Fruit fly (Drosophila melanogaster) whole organism, embryonic: ENCODE data around the gene CG42716.
A peak's percentile ranks its signal among the peaks of the same experiment; 100 is the strongest.

ENCODE experiments used
- Adf1 ChIP-seq: fragments of 200-800 bp; sonication (Bioruptor generic); IDR thresholded peaks from 2 replicates; pipeline ENCODE4 v1.3.6; 2022; ENCODE audit warnings: missing biosample characterization, missing genetic modification characterization
- Awh ChIP-seq: fragments of 200-800 bp; sonication (Bioruptor generic); IDR thresholded peaks from 2 replicates; pipeline ENCODE4, ENCODE4 v1.3.6; 2022; ENCODE audit warnings: missing biosample characterization, missing genetic modification characterization
- CG10267 ChIP-seq: fragments of 200-800 bp; sonication (Bioruptor generic); optimal IDR thresholded peaks from 2 replicates; lab custom pipeline; 2018; ENCODE audit warnings: missing biosample characterization, mild to moderate bottlenecking, missing genetic modification characterization, moderate library complexity
- CG10959 ChIP-seq: fragments of 200-800 bp; sonication (Bioruptor generic); IDR thresholded peaks from 2 replicates; pipeline ENCODE4 v1.3.6; 2022; ENCODE audit warnings: missing biosample characterization, missing genetic modification characterization
- CG11504 ChIP-seq: fragments of 200-800 bp; sonication (Bioruptor generic); optimal IDR thresholded peaks from 3 replicates; lab custom pipeline; 2019; ENCODE audit warnings: missing biosample characterization, mild to moderate bottlenecking, missing genetic modification characterization, moderate library complexity
- CG12391 ChIP-seq: fragments of 200-800 bp; sonication (Bioruptor generic); optimal IDR thresholded peaks from 3 replicates; lab custom pipeline; 2018; ENCODE audit warnings: missing biosample characterization, mild to moderate bottlenecking, missing genetic modification characterization, moderate library complexity
- CG13424 ChIP-seq: fragments of 200-800 bp; sonication (Bioruptor generic); optimal IDR thresholded peaks from 2 replicates; lab custom pipeline; 2019; ENCODE audit warnings: missing biosample characterization, mild to moderate bottlenecking, missing genetic modification characterization, moderate library complexity
- CG13775 ChIP-seq: fragments of 200-800 bp; sonication (Bioruptor generic); optimal IDR thresholded peaks from 3 replicates; lab custom pipeline; 2017; ENCODE audit warnings: missing biosample characterization, mild to moderate bottlenecking, missing genetic modification characterization
- CG13894 ChIP-seq: fragments of 200-800 bp; sonication (Bioruptor generic); optimal IDR thresholded peaks from 3 replicates; lab custom pipeline; 2018; ENCODE audit warnings: missing biosample characterization, mild to moderate bottlenecking, missing genetic modification characterization, moderate library complexity
- CG17568 ChIP-seq: fragments of 200-800 bp; sonication (Bioruptor generic); optimal IDR thresholded peaks from 2 replicates; lab custom pipeline; 2018; ENCODE audit warnings: missing biosample characterization, mild to moderate bottlenecking, missing genetic modification characterization, moderate library complexity
- CG18262 ChIP-seq: fragments of 200-800 bp; optimal IDR thresholded peaks from 3 replicates; lab custom pipeline; 2019; ENCODE audit warnings: missing biosample characterization, mild to moderate bottlenecking, missing genetic modification characterization, moderate library complexity
- CG2678 ChIP-seq: fragments of 200-800 bp; sonication (Bioruptor generic); optimal IDR thresholded peaks from 3 replicates; lab custom pipeline; 2019; ENCODE audit warnings: missing biosample characterization, mild to moderate bottlenecking, missing genetic modification characterization, moderate library complexity
- CG31441 ChIP-seq: fragments of 200-800 bp; sonication (Bioruptor generic); IDR thresholded peaks from 2 replicates; pipeline ENCODE4 v1.3.6; 2022; ENCODE audit warnings: missing biosample characterization, missing genetic modification characterization
- CG33557 ChIP-seq: fragments of 200-800 bp; sonication (Bioruptor generic); optimal IDR thresholded peaks from 2 replicates; lab custom pipeline; 2019; ENCODE audit warnings: missing biosample characterization, mild to moderate bottlenecking, missing genetic modification characterization, moderate library complexity
- CG4707 ChIP-seq: fragments of 200-800 bp; sonication (Bioruptor generic); optimal IDR thresholded peaks from 2 replicates; lab custom pipeline; 2018; ENCODE audit warnings: missing biosample characterization, mild to moderate bottlenecking, missing genetic modification characterization, moderate library complexity
- CG4730 ChIP-seq: fragments of 200-800 bp; sonication (Bioruptor generic); IDR thresholded peaks from 2 replicates; pipeline ENCODE4 v1.3.6; 2022; ENCODE audit warnings: missing biosample characterization, missing genetic modification characterization
- CG7271 ChIP-seq: fragments of 200-800 bp; sonication (Bioruptor generic); optimal IDR thresholded peaks from 2 replicates; lab custom pipeline; 2018; ENCODE audit warnings: missing biosample characterization, mild to moderate bottlenecking, missing genetic modification characterization, moderate library complexity
- CG7839 ChIP-seq: fragments of 200-800 bp; sonication (Bioruptor generic); optimal IDR thresholded peaks from 3 replicates; lab custom pipeline; 2018; ENCODE audit warnings: missing biosample characterization, mild to moderate bottlenecking, missing genetic modification characterization, moderate library complexity
- CG8924 ChIP-seq: fragments of 200-800 bp; optimal IDR thresholded peaks from 3 replicates; lab custom pipeline; 2019; ENCODE audit warnings: missing biosample characterization, mild to moderate bottlenecking, missing genetic modification characterization, moderate library complexity
- CoRest ChIP-seq: fragments of 200-800 bp; sonication (Bioruptor generic); optimal IDR thresholded peaks from 3 replicates; lab custom pipeline; 2018; ENCODE audit warnings: missing biosample characterization, mild to moderate bottlenecking, missing genetic modification characterization, moderate library complexity
- D19A ChIP-seq: fragments of 200-800 bp; optimal IDR thresholded peaks from 3 replicates; lab custom pipeline; 2019; ENCODE audit warnings: missing biosample characterization, mild to moderate bottlenecking, missing genetic modification characterization, moderate library complexity
- Gug ChIP-seq: fragments of 200-800 bp; sonication (Bioruptor generic); IDR thresholded peaks from 4 replicates; pipeline ENCODE4 v1.3.6; 2022; ENCODE audit warnings: missing biosample characterization, missing genetic modification characterization
- HLHmδ ChIP-seq: fragments of 200-800 bp; sonication (Bioruptor generic); optimal IDR thresholded peaks from 2 replicates; lab custom pipeline; 2018; ENCODE audit warnings: missing biosample characterization, mild to moderate bottlenecking, missing genetic modification characterization, moderate library complexity
- HmgZ ChIP-seq: fragments of 200-800 bp; sonication (Bioruptor generic); optimal IDR thresholded peaks from 2 replicates; lab custom pipeline; 2018; ENCODE audit warnings: missing biosample characterization, mild to moderate bottlenecking, missing genetic modification characterization
- NC2β ChIP-seq: fragments of 200-800 bp; sonication (Bioruptor generic); optimal IDR thresholded peaks from 2 replicates; lab custom pipeline; 2016; ENCODE audit warnings: missing biosample characterization, missing genetic modification characterization
- Nf-YB ChIP-seq: fragments of 200-800 bp; sonication (Bioruptor generic); optimal IDR thresholded peaks from 3 replicates; lab custom pipeline; 2019; ENCODE audit warnings: missing biosample characterization, mild to moderate bottlenecking, missing genetic modification characterization, moderate library complexity
- Sox102F ChIP-seq: fragments of 200-800 bp; sonication (Bioruptor generic); optimal IDR thresholded peaks from 2 replicates; lab custom pipeline; 2018; ENCODE audit warnings: missing biosample characterization, mild to moderate bottlenecking, missing genetic modification characterization, moderate library complexity
- Ssrp ChIP-seq: fragments of 200-800 bp; sonication (Bioruptor generic); optimal IDR thresholded peaks from 2 replicates; lab custom pipeline; 2018; ENCODE audit warnings: missing biosample characterization, mild to moderate bottlenecking, missing genetic modification characterization, moderate library complexity
- Xrp1 ChIP-seq: fragments of 200-800 bp; sonication (Bioruptor generic); IDR thresholded peaks from 2 replicates; pipeline ENCODE4 v1.3.6; 2022; ENCODE audit warnings: missing biosample characterization, missing genetic modification characterization
- bowl ChIP-seq: fragments of 200-800 bp; sonication (Bioruptor generic); IDR thresholded peaks from 2 replicates; pipeline ENCODE4 v1.3.6; 2022; ENCODE audit warnings: missing biosample characterization, missing genetic modification characterization
- fd96Cb ChIP-seq: fragments of 200-800 bp; sonication (Bioruptor generic); optimal IDR thresholded peaks from 2 replicates; lab custom pipeline; 2018; ENCODE audit warnings: missing biosample characterization, mild to moderate bottlenecking, missing genetic modification characterization, moderate library complexity
- grau ChIP-seq: fragments of 200-800 bp; optimal IDR thresholded peaks from 3 replicates; lab custom pipeline; 2019; ENCODE audit warnings: missing biosample characterization, mild to moderate bottlenecking, missing genetic modification characterization, moderate library complexity
- gro ChIP-seq: fragments of 200-800 bp; sonication (Bioruptor generic); optimal IDR thresholded peaks from 2 replicates; lab custom pipeline; 2016; ENCODE audit warnings: missing biosample characterization, missing genetic modification characterization
- lola ChIP-seq, 3 experiments: fragments of >200 bp in 2 of 3; fragments of 200-800 bp in 1 of 3; sonication (Bioruptor generic) in 1 of 3; optimal IDR thresholded peaks; 2 replicates each; lab custom pipeline; 2017 to 2019; ENCODE audit warnings: missing biosample characterization in 3 of 3, missing genetic modification characterization in 3 of 3, mild to moderate bottlenecking in 1 of 3, moderate library complexity in 1 of 3
- nmo ChIP-seq: fragments of 200-800 bp; sonication (Bioruptor generic); optimal IDR thresholded peaks from 2 replicates; lab custom pipeline; 2018; ENCODE audit warnings: missing biosample characterization, mild to moderate bottlenecking, missing genetic modification characterization, moderate library complexity
- pb ChIP-seq: fragments of 200-800 bp; sonication (Bioruptor generic); optimal IDR thresholded peaks from 3 replicates; lab custom pipeline; 2016; ENCODE audit warnings: missing biosample characterization, missing genetic modification characterization
- phol ChIP-seq: fragments of 200-800 bp; sonication (Bioruptor generic); optimal IDR thresholded peaks from 3 replicates; lab custom pipeline; 2018; ENCODE audit warnings: missing biosample characterization, mild to moderate bottlenecking, missing genetic modification characterization, moderate library complexity
- pros ChIP-seq: fragments of 200-800 bp; sonication (Bioruptor generic); optimal IDR thresholded peaks from 3 replicates; lab custom pipeline; 2019; ENCODE audit warnings: missing biosample characterization, mild to moderate bottlenecking, missing genetic modification characterization, moderate library complexity
- run ChIP-seq: fragments of 200-800 bp; sonication (Bioruptor generic); optimal IDR thresholded peaks from 3 replicates; lab custom pipeline; 2018; ENCODE audit warnings: missing biosample characterization, mild to moderate bottlenecking, missing genetic modification characterization
- sd ChIP-seq: fragments of 200-800 bp; sonication (Bioruptor generic); optimal IDR thresholded peaks from 3 replicates; lab custom pipeline; 2018; ENCODE audit warnings: missing biosample characterization, mild to moderate bottlenecking, missing genetic modification characterization, moderate library complexity
- sisA ChIP-seq: fragments of 200-800 bp; sonication (Bioruptor generic); IDR thresholded peaks from 2 replicates; pipeline ENCODE4 v1.3.6; 2022; ENCODE audit warnings: missing biosample characterization, missing genetic modification characterization
- tap ChIP-seq: fragments of 200-800 bp; optimal IDR thresholded peaks from 3 replicates; lab custom pipeline; 2019; ENCODE audit warnings: missing biosample characterization, mild to moderate bottlenecking, missing genetic modification characterization, moderate library complexity
- toy ChIP-seq: fragments of 200-800 bp; sonication (Bioruptor generic); IDR thresholded peaks from 2 replicates; pipeline ENCODE4 v1.3.6; 2022; ENCODE audit warnings: missing biosample characterization, missing genetic modification characterization
- trh ChIP-seq: fragments of 200-800 bp; sonication (Bioruptor generic); optimal IDR thresholded peaks from 2 replicates; lab custom pipeline; 2016; ENCODE audit warnings: missing biosample characterization, missing genetic modification characterization
- vvl ChIP-seq: fragments of 200-800 bp; sonication (Bioruptor generic); IDR thresholded peaks from 2 replicates; pipeline ENCODE4 v1.3.6; 2022; ENCODE audit warnings: missing biosample characterization, missing genetic modification characterization
- zf30C ChIP-seq: fragments of 200-800 bp; sonication (Bioruptor generic); optimal IDR thresholded peaks from 3 replicates; lab custom pipeline; 2018; ENCODE audit warnings: missing biosample characterization, mild to moderate bottlenecking, missing genetic modification characterization

CG42716 gene

DNA sequence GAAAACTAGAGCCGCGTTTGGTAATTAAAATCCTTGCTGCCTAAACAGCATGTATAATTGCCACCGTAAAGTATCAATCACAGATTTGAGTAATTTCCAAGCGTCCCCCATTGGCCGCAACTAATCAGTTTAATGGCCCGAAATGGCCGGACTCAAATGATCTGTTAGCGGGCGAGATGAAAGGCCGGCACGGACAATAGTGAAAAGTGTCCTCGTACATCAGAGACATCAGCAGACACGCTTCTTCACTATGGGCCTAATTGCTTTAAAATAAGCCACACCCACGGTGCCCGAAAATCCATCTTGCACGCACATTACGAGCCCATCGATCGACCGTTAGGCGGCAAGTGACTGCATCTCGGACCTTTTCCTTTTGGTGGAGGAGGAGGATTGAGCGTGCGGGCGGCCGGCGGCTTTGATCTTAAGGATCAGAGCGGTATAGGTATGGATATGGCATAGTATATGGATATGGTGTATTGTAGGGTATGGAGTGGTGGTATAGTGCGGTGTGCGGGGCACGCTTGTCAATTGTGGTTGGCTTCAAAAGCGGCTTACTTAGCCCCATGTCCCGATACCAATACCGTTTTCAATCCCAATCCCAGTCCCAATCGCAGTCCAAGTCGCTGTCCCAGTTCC is 21.1 kb upstream of the CG42716 start (continued):
- TF ChIP-seq CG17568 (GFP tag; lab: Kevin White, UChicago) (no peak), run (tag; lab: Kevin White, UChicago) (no peak), CG4707 (GFP tag; lab: Kevin White, UChicago) (peak; percentile 13), trh (GFP tag; lab: Kevin White, UChicago) (no peak), HmgZ (no peak), pros (GFP tag; lab: Kevin White, UChicago) (peak; percentile 12), HLHmδ (no peak)

DNA sequence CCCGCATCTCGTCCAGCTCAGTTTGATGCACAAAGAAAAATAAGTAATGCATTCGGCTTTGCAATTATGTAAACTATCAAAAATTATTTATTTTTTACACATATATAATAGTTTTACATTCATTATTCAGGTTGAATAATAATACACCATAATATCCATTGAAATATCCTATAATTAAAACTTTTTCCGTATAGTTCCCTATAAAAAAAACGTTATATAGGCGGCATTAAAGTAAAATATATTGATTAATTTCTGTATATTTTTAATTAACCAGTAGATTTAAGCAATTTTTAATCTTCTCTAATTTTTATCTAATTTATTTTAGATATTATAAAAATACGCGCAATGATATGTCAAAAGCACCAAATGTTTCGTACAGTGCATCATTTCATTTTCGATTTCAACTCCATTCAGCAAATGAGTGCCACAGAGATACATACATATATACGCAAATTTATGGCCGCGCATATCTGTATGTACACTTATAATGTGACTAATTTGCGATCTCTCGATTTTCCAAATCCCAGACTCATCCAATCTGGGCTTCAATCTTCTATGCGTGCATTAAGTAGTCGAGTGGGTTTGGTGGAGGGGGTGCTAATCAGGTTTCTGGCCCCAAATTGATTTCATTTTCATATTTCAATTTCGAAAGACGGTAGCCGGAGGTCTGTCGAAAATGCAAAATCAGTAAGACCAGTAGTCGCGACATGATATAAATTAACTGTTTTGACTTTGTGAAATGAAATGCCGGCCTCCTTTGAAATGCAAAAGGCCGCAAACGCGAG is 20.2 kb upstream of the CG42716 start:
- TF ChIP-seq CG33557 (GFP tag; lab: Kevin White, UChicago) (peak; percentile 22), CG10267 (tag; lab: Kevin White, UChicago) (peak; percentile 33), Xrp1 (GFP tag; lab: Robert Waterston, UW) (0 out of 2 replicates have a peak, but pooled peaks have one; percentile 13), CG18262 (tag; lab: Kevin White, UChicago) (peak; percentile 70), CG4730 (GFP tag; lab: Robert Waterston, UW) (no peak), zf30C (GFP tag; lab: Kevin White, UChicago) (peak; percentile 45), sd (tag; lab: Kevin White, UChicago) (peak; percentile 20), Adf1 (no peak), CG2678 (tag; lab: Kevin White, UChicago) (peak; percentile 50), phol (tag; lab: Kevin White, UChicago) (peak; percentile 43), nmo (GFP tag; lab: Kevin White, UChicago) (peak; percentile 46), lola (GFP tag; optimal IDR thresholded peaks at IDR 0.05; lab: Kevin White, UChicago) (peak in 1 of 3 experiments; percentile 55), vvl (peak; percentile 63; the same call in 1 of the 2 replicates), sisA (GFP tag; lab: Robert Waterston, UW) (no peak), bowl (peak; percentile 72; the same call in 1 of the 2 replicates), CG8924 (tag; lab: Kevin White, UChicago) (peak; percentile 22), pb (no peak), Sox102F (GFP tag; lab: Kevin White, UChicago) (peak; percentile 29), CG7839 (tag; lab: Kevin White, UChicago) (peak; percentile 29), CG11504 (peak; percentile 68), CG13894 (peak; percentile 11), CG10959 (GFP tag; lab: Robert Waterston, UW) (no peak), Gug (GFP tag; lab: Robert Waterston, UW) (no peak), CG13424 (tag; lab: Kevin White, UChicago) (peak; percentile 36), D19A (tag; lab: Kevin White, UChicago) (peak; percentile 10), Nf-YB (GFP tag; lab: Kevin White, UChicago) (no peak), gro (GFP tag; lab: Kevin White, UChicago) (peak; percentile 9), grau (tag; lab: Kevin White, UChicago) (peak; percentile 39), CG12391 (tag; lab: Kevin White, UChicago) (peak; percentile 56), Awh (GFP tag; lab: Robert Waterston, UW) (peak; percentile 57), tap (tag; lab: Kevin White, UChicago) (no peak), fd96Cb (peak; percentile 20), CG31441 (GFP tag; lab: Robert Waterston, UW) (peak; percentile 63), CG13775 (GFP tag; lab: Kevin White, UChicago) (no peak), CoRest (tag; lab: Kevin White, UChicago) (peak; percentile 37), toy (no peak), CG7271 (tag; lab: Kevin White, UChicago) (peak; percentile 22), Ssrp (peak; percentile 33), NC2β (GFP tag; lab: Kevin White, UChicago) (no peak)
